Fruit fly (Drosophila melanogaster) whole organism, embryonic: ENCODE measurements around the gene mts.

Source experiments
- Abd-B ChIP-seq: fragments of 200-800 bp; sonication (Bioruptor generic); optimal IDR thresholded peaks from 2 replicates; lab custom pipeline; 2018; ENCODE audit warnings: missing biosample characterization, mild to moderate bottlenecking, missing genetic modification characterization, moderate library complexity
- BtbVII ChIP-seq: fragments of 200-800 bp; sonication (Bioruptor generic); optimal IDR thresholded peaks from 3 replicates; lab custom pipeline; 2017; ENCODE audit warnings: missing biosample characterization, mild to moderate bottlenecking, missing genetic modification characterization
- CG10321 ChIP-seq: fragments of 200-800 bp; sonication (Bioruptor generic); IDR thresholded peaks from 2 replicates; pipeline ENCODE4 v1.3.6; 2022; ENCODE audit warnings: missing biosample characterization, missing genetic modification characterization
- CG11085 ChIP-seq: fragments of 200-800 bp; sonication (Bioruptor generic); IDR thresholded peaks from 2 replicates; pipeline ENCODE4 v1.3.6; 2022; ENCODE audit warnings: missing biosample characterization, missing genetic modification characterization
- CG11247 ChIP-seq: fragments of 200-800 bp; sonication (Bioruptor generic); IDR thresholded peaks from 2 replicates; pipeline ENCODE4 v1.3.6; 2022; ENCODE audit warnings: missing biosample characterization, missing genetic modification characterization
- CG11456 ChIP-seq: fragments of 200-800 bp; sonication (Bioruptor generic); IDR thresholded peaks from 3 replicates; pipeline ENCODE4 v1.3.6; 2022; ENCODE audit warnings: missing biosample characterization, missing genetic modification characterization
- CG12659 ChIP-seq: fragments of 200-800 bp; sonication (Bioruptor generic); optimal IDR thresholded peaks from 3 replicates; lab custom pipeline; 2017; ENCODE audit warnings: mild to moderate bottlenecking, missing biosample characterization, missing genetic modification reagents, missing genetic modification characterization
- CG13894 ChIP-seq: fragments of 200-800 bp; sonication (Bioruptor generic); optimal IDR thresholded peaks from 3 replicates; lab custom pipeline; 2018; ENCODE audit warnings: missing biosample characterization, mild to moderate bottlenecking, missing genetic modification characterization, moderate library complexity
- CG15011 ChIP-seq: fragments of 200-800 bp; sonication (Bioruptor generic); optimal IDR thresholded peaks from 3 replicates; lab custom pipeline; 2018; ENCODE audit warnings: missing biosample characterization, mild to moderate bottlenecking, missing genetic modification characterization
- CG15269 ChIP-seq: fragments of 200-800 bp; sonication (Bioruptor generic); optimal IDR thresholded peaks from 2 replicates; lab custom pipeline; 2018; ENCODE audit warnings: missing biosample characterization, mild to moderate bottlenecking, missing genetic modification characterization, moderate library complexity
- CG16779 ChIP-seq: fragments of 200-800 bp; sonication (Bioruptor generic); IDR thresholded peaks from 2 replicates; pipeline ENCODE4 v1.3.6; 2022; ENCODE audit warnings: missing biosample characterization, missing genetic modification characterization
- CG17328 ChIP-seq: fragments of 200-800 bp; sonication (Bioruptor generic); IDR thresholded peaks from 2 replicates; pipeline ENCODE4 v1.3.6; 2022; ENCODE audit warnings: missing biosample characterization, missing genetic modification characterization
- CG2202 ChIP-seq: fragments of 200-800 bp; sonication (Bioruptor generic); optimal IDR thresholded peaks from 2 replicates; lab custom pipeline; 2018; ENCODE audit warnings: missing biosample characterization, mild to moderate bottlenecking, missing genetic modification characterization
- CG2678 ChIP-seq: fragments of 200-800 bp; sonication (Bioruptor generic); optimal IDR thresholded peaks from 3 replicates; lab custom pipeline; 2019; ENCODE audit warnings: missing biosample characterization, mild to moderate bottlenecking, missing genetic modification characterization, moderate library complexity
- CG32532 ChIP-seq: fragments of 200-800 bp; sonication (Bioruptor generic); IDR thresholded peaks from 2 replicates; pipeline ENCODE4 v1.3.6; 2022; ENCODE audit warnings: missing biosample characterization, missing genetic modification characterization
- CG3281 ChIP-seq: fragments of 200-800 bp; sonication (Bioruptor generic); optimal IDR thresholded peaks from 3 replicates; lab custom pipeline; 2017; ENCODE audit warnings: missing biosample characterization, mild to moderate bottlenecking, missing genetic modification characterization
- CG34422 ChIP-seq: fragments of 200-800 bp; sonication (Bioruptor generic); IDR thresholded peaks from 3 replicates; pipeline ENCODE4 v1.3.6; 2022; ENCODE audit warnings: missing biosample characterization, missing genetic modification characterization
- CG3838 ChIP-seq: fragments of 200-800 bp; sonication (Bioruptor generic); optimal IDR thresholded peaks from 3 replicates; lab custom pipeline; 2016; ENCODE audit warnings: missing biosample characterization, missing genetic modification characterization
- CG6791 ChIP-seq: fragments of 200-800 bp; sonication (Bioruptor generic); IDR thresholded peaks from 3 replicates; pipeline ENCODE4 v1.3.6; 2022; ENCODE audit warnings: missing biosample characterization, missing genetic modification characterization; ENCODE audit not compliant: partially characterized antibody
- D19A ChIP-seq: fragments of 200-800 bp; optimal IDR thresholded peaks from 3 replicates; lab custom pipeline; 2019; ENCODE audit warnings: missing biosample characterization, mild to moderate bottlenecking, missing genetic modification characterization, moderate library complexity
- Eip74EF ChIP-seq, 2 experiments: fragments of 200-800 bp in 1 of 2; fragments of >200 bp in 1 of 2; sonication (Bioruptor generic) in 1 of 2; optimal IDR thresholded peaks; 2 replicates each; lab custom pipeline; 2017 to 2019; ENCODE audit warnings: missing biosample characterization in 2 of 2, missing genetic modification characterization in 2 of 2, mild to moderate bottlenecking in 1 of 2, moderate library complexity in 1 of 2
- Fer1 ChIP-seq: fragments of 200-800 bp; sonication (Bioruptor generic); optimal IDR thresholded peaks from 2 replicates; lab custom pipeline; 2017; ENCODE audit warnings: missing biosample characterization, mild to moderate bottlenecking, missing genetic modification characterization
- Hsf ChIP-seq: fragments of 200-800 bp; sonication (Bioruptor generic); optimal IDR thresholded peaks from 3 replicates; lab custom pipeline; 2016; ENCODE audit warnings: missing biosample characterization, missing genetic modification characterization
- MESR4 ChIP-seq: fragments of 200-800 bp; sonication (Bioruptor generic); optimal IDR thresholded peaks from 2 replicates; lab custom pipeline; 2018; ENCODE audit warnings: missing biosample characterization, mild to moderate bottlenecking, missing genetic modification characterization, moderate library complexity
- Meics ChIP-seq: fragments of 200-800 bp; sonication (Bioruptor generic); optimal IDR thresholded peaks from 2 replicates; lab custom pipeline; 2017; ENCODE audit warnings: missing biosample characterization, mild to moderate bottlenecking, missing genetic modification characterization
- NC2α ChIP-seq: fragments of 200-800 bp; sonication (Bioruptor generic); optimal IDR thresholded peaks from 2 replicates; lab custom pipeline; 2016; ENCODE audit warnings: missing biosample characterization, missing genetic modification characterization
- Optix ChIP-seq: fragments of 200-800 bp; sonication (Bioruptor generic); IDR thresholded peaks from 3 replicates; pipeline ENCODE4 v1.3.6; 2022; ENCODE audit warnings: missing biosample characterization, missing genetic modification characterization
- Sox100B ChIP-seq: fragments of 200-800 bp; sonication (Bioruptor generic); optimal IDR thresholded peaks from 3 replicates; lab custom pipeline; 2018; ENCODE audit warnings: missing biosample characterization, mild to moderate bottlenecking, missing genetic modification characterization
- Sry-β ChIP-seq: fragments of 200-800 bp; sonication (Bioruptor generic); optimal IDR thresholded peaks from 2 replicates; lab custom pipeline; 2018; ENCODE audit warnings: missing biosample characterization, mild to moderate bottlenecking, missing genetic modification characterization, moderate library complexity
- abd-A ChIP-seq: fragments of 200-800 bp; sonication (Bioruptor generic); optimal IDR thresholded peaks from 3 replicates; lab custom pipeline; 2019; ENCODE audit warnings: missing biosample characterization, mild to moderate bottlenecking, missing genetic modification characterization, moderate library complexity
- ac ChIP-seq: fragments of 200-800 bp; sonication (Bioruptor generic); optimal IDR thresholded peaks from 3 replicates; lab custom pipeline; 2017; ENCODE audit warnings: missing biosample characterization, mild to moderate bottlenecking, missing genetic modification characterization
- ato ChIP-seq: fragments of 200-800 bp; sonication (Bioruptor generic); IDR thresholded peaks from 2 replicates; pipeline ENCODE4 v1.3.6; 2022; ENCODE audit warnings: missing biosample characterization, missing genetic modification characterization; ENCODE audit not compliant: partially characterized antibody
- cg ChIP-seq: fragments of 200-800 bp; sonication (Bioruptor generic); optimal IDR thresholded peaks from 3 replicates; lab custom pipeline; 2019; ENCODE audit warnings: missing biosample characterization, mild to moderate bottlenecking, missing genetic modification characterization, moderate library complexity
- chif ChIP-seq, 2 experiments: fragments of 200-800 bp; sonication (Bioruptor generic); optimal IDR thresholded peaks; 3 replicates each; lab custom pipeline; 2016; ENCODE audit warnings: missing biosample characterization in 2 of 2, missing genetic modification characterization in 2 of 2
- disco-r ChIP-seq: fragments of 200-800 bp; sonication (Bioruptor generic); optimal IDR thresholded peaks from 2 replicates; lab custom pipeline; 2016; ENCODE audit warnings: missing biosample characterization, missing genetic modification characterization
- dysf ChIP-seq: fragments of 200-800 bp; sonication (Bioruptor generic); IDR thresholded peaks from 3 replicates; pipeline ENCODE4 v1.3.6; 2022; ENCODE audit warnings: missing biosample characterization, missing genetic modification characterization
- fd64A ChIP-seq: fragments of 200-800 bp; sonication (Bioruptor generic); optimal IDR thresholded peaks from 3 replicates; lab custom pipeline; 2018; ENCODE audit warnings: missing biosample characterization, mild to moderate bottlenecking, missing genetic modification characterization
- grn ChIP-seq: fragments of 200-800 bp; sonication (Bioruptor generic); optimal IDR thresholded peaks from 3 replicates; lab custom pipeline; 2017; ENCODE audit warnings: missing biosample characterization, missing genetic modification characterization
- hkb ChIP-seq, 2 experiments: fragments of 200-800 bp in 1 of 2; fragments of >200 bp in 1 of 2; sonication (Bioruptor generic) in 1 of 2; IDR thresholded peaks in 1 of 2; optimal IDR thresholded peaks in 1 of 2; 2 replicates each; pipeline versions ENCODE4 v1.3.6 to Lab custom; 2017 to 2022; ENCODE audit warnings: missing biosample characterization in 1 of 2, missing genetic modification characterization in 1 of 2
- kah ChIP-seq: fragments of 200-800 bp; sonication (Bioruptor generic); optimal IDR thresholded peaks from 2 replicates; lab custom pipeline; 2018; ENCODE audit warnings: missing biosample characterization, mild to moderate bottlenecking, missing genetic modification characterization
- lab ChIP-seq: fragments of 200-800 bp; sonication (Bioruptor generic); optimal IDR thresholded peaks from 3 replicates; lab custom pipeline; 2017; ENCODE audit warnings: missing biosample characterization, missing genetic modification characterization, mild to moderate bottlenecking, moderate library complexity, missing genetic modification reagents
- org-1 ChIP-seq: fragments of 200-800 bp; sonication (Bioruptor generic); optimal IDR thresholded peaks from 2 replicates; lab custom pipeline; 2017; ENCODE audit warnings: missing biosample characterization, missing genetic modification characterization
- pros ChIP-seq: fragments of 200-800 bp; sonication (Bioruptor generic); optimal IDR thresholded peaks from 3 replicates; lab custom pipeline; 2019; ENCODE audit warnings: missing biosample characterization, mild to moderate bottlenecking, missing genetic modification characterization, moderate library complexity
- pzg ChIP-seq: fragments of 200-800 bp; sonication (Bioruptor generic); optimal IDR thresholded peaks from 3 replicates; lab custom pipeline; 2018; ENCODE audit warnings: missing biosample characterization, mild to moderate bottlenecking, missing genetic modification characterization, moderate library complexity
- ranshi ChIP-seq: fragments of 200-800 bp; sonication (Bioruptor generic); IDR thresholded peaks from 2 replicates; pipeline ENCODE4 v1.3.6; 2022; ENCODE audit warnings: missing biosample characterization, missing genetic modification characterization
- row ChIP-seq: fragments of 200-800 bp; sonication (Bioruptor generic); IDR thresholded peaks from 3 replicates; pipeline ENCODE4 v1.3.6; 2022; ENCODE audit warnings: missing biosample characterization, missing genetic modification characterization
- schlank ChIP-seq: fragments of 200-800 bp; sonication (Bioruptor generic); optimal IDR thresholded peaks from 2 replicates; lab custom pipeline; 2018; ENCODE audit warnings: missing biosample characterization, mild to moderate bottlenecking, missing genetic modification characterization
- tgo ChIP-seq: fragments of 200-800 bp; sonication (Bioruptor generic); IDR thresholded peaks from 3 replicates; pipeline ENCODE4 v1.3.6; 2022; ENCODE audit warnings: missing biosample characterization, missing genetic modification characterization
- vvl ChIP-seq: fragments of 200-800 bp; sonication (Bioruptor generic); IDR thresholded peaks from 2 replicates; pipeline ENCODE4 v1.3.6; 2022; ENCODE audit warnings: missing biosample characterization, missing genetic modification characterization
- z ChIP-seq: fragments of 200-800 bp; sonication (Bioruptor generic); IDR thresholded peaks from 3 replicates; pipeline ENCODE4 v1.3.6; 2022; ENCODE audit warnings: missing biosample characterization, missing genetic modification characterization

The mts gene

dm6 chr2L:7849472-7849871 is 22.0 kb downstream of the mts start (continued):
- TF ChIP-seq CG2202 (no peak), CG2678 (tag; lab: Kevin White, UChicago) (peak; percentile 58), z (GFP tag; lab: Robert Waterston, UW) (no peak), CG11247 (no peak), Fer1 (GFP tag; lab: Kevin White, UChicago) (peak; percentile 59), CG6791 (no peak), CG34422 (GFP tag; lab: Robert Waterston, UW) (0 out of 3 replicates have a peak, but pooled peaks have one; percentile 37), pzg (no peak), CG15269 (peak; percentile 23), grn (GFP tag; lab: Kevin White, UChicago) (no peak), MESR4 (GFP tag; lab: Kevin White, UChicago) (no peak), CG32532 (GFP tag; lab: Robert Waterston, UW) (no peak; the same call in 1 of the 2 replicates), pros (no peak), lab (peak; percentile 61), disco-r (no peak), CG3838 (GFP tag; lab: Kevin White, UChicago) (no peak), tgo (GFP tag; lab: Robert Waterston, UW) (peak; percentile 47; the same call in 2 of the 3 replicates), CG13894 (no peak), hkb (optimal IDR thresholded peaks at IDR 0.05; lab: Kevin White, UChicago) (no peak), hkb (GFP tag; IDR thresholded peaks at IDR 0.05; lab: Robert Waterston, UW) (peak; percentile 39; the same call in 1 of the 2 replicates), ac (no peak), CG17328 (GFP tag; lab: Robert Waterston, UW) (0 out of 2 replicates have a peak, but pooled peaks have one; percentile 32), D19A (tag; lab: Kevin White, UChicago) (no peak), kah (GFP tag; lab: Kevin White, UChicago) (no peak), CG16779 (GFP tag; lab: Robert Waterston, UW) (no peak), Hsf (no peak), chif (GFP tag; optimal IDR thresholded peaks at IDR 0.05; lab: Kevin White, UChicago) (no peak), fd64A (GFP tag; lab: Kevin White, UChicago) (no peak), CG3281 (no peak), abd-A (no peak), CG11456 (GFP tag; lab: Robert Waterston, UW) (no peak), Sry-β (no peak), dysf (GFP tag; lab: Robert Waterston, UW) (no peak), BtbVII (no peak), row (GFP tag; lab: Robert Waterston, UW) (peak; percentile 71), Optix (GFP tag; lab: Robert Waterston, UW) (no peak), schlank (tag; lab: Kevin White, UChicago) (no peak), org-1 (no peak), Meics (GFP tag; lab: Kevin White, UChicago) (peak; percentile 11), ato (GFP tag; lab: Robert Waterston, UW) (no peak), CG12659 (peak; percentile 6), Eip74EF (GFP tag; optimal IDR thresholded peaks at IDR 0.05; lab: Kevin White, UChicago) (no peak), ranshi (GFP tag; lab: Robert Waterston, UW) (peak; percentile 49; the same call in 1 of the 2 replicates), NC2α (GFP tag; lab: Kevin White, UChicago) (no peak), vvl (GFP tag; lab: Robert Waterston, UW) (peak; percentile 61; the same call in 1 of the 2 replicates), CG11085 (GFP tag; lab: Robert Waterston, UW) (no peak), cg (GFP tag; lab: Kevin White, UChicago) (no peak), CG10321 (GFP tag; lab: Robert Waterston, UW) (no peak), Abd-B (GFP tag; lab: Kevin White, UChicago) (no peak), CG15011 (GFP tag; lab: Kevin White, UChicago) (no peak), Sox100B (GFP tag; lab: Kevin White, UChicago) (peak; percentile 0)
